Worm (Caenorhabditis elegans): ENCODE measurements around the gene gly-20.

ce11 chrV:11245029-11245428, 37.3 kb upstream of the gly-20 start:
- TF ChIP-seq mcd-1 (GFP tag; IDR thresholded peaks at IDR 0.05): no peak
- no peak for TF ChIP-seq F22D6.2 (tag; optimal IDR thresholded peaks at IDR 0.05)
- TF ChIP-seq rpc-1 (optimal IDR thresholded peaks at IDR 0.05): no peak
- TF ChIP-seq rpc-1 (tag; optimal IDR thresholded peaks at IDR 0.05): no peak
- TF ChIP-seq tbx-9 (tag; optimal IDR thresholded peaks at IDR 0.05; ENCODE audit: borderline replicate concordance): no peak
- no peak for TF ChIP-seq B0336.3 (GFP tag; IDR thresholded peaks at IDR 0.05)
- no peak for TF ChIP-seq xnd-1 (tag; optimal IDR thresholded peaks at IDR 0.05)
- no peak for TF ChIP-seq unc-62 (GFP tag; optimal IDR thresholded peaks at IDR 0.05)
- TF ChIP-seq dpl-1 (GFP tag; optimal IDR thresholded peaks at IDR 0.05): no peak
- TF ChIP-seq bed-1 (GFP tag; IDR thresholded peaks at IDR 0.05): no peak
